Fruit fly (Drosophila melanogaster): ENCODE measurements around the gene COX5BL.

- TF ChIP-seq CG13204 (GFP tag; optimal IDR thresholded peaks at IDR 0.05) (no peak), CG32121 (GFP tag; IDR thresholded peaks at IDR 0.05) (no peak), CG14655 (GFP tag; optimal IDR thresholded peaks at IDR 0.05) (no peak), EcR (GFP tag; optimal IDR thresholded peaks at IDR 0.05) (no peak), CG9948 (tag; optimal IDR thresholded peaks at IDR 0.05) (no peak), CG8301 (tag; optimal IDR thresholded peaks at IDR 0.05) (no peak), fd96Ca (GFP tag; IDR thresholded peaks at IDR 0.05) (no peak), CG4496 (GFP tag; IDR thresholded peaks at IDR 0.05) (no peak), CG12605 (GFP tag; IDR thresholded peaks at IDR 0.05) (no peak), Pif1B (GFP tag; optimal IDR thresholded peaks at IDR 0.05) (no peak), Pif1A (GFP tag; optimal IDR thresholded peaks at IDR 0.05) (no peak), gl (tag; optimal IDR thresholded peaks at IDR 0.05) (no peak), CG8159 (tag; optimal IDR thresholded peaks at IDR 0.05) (no peak), CG15710 (tag; optimal IDR thresholded peaks at IDR 0.05) (no peak)
Measured at dm6 chr2L:6553797-6554188, 5.4 kb upstream of the COX5BL start.
